Worm (Caenorhabditis elegans) whole organism, dauer: ENCODE data around the gene atg-3.
"Not testable (repeated sequence)": the region's sequence is repeated elsewhere in the genome, so short reads cannot be mapped to it uniquely, and the experiment has no call there.

Source experiments
- unc-62 ChIP-seq: sonication (generic microtip); optimal IDR thresholded peaks from 2 replicates; lab custom pipeline; 2017; ENCODE audit warnings: missing biosample characterization, missing genetic modification reagents, missing genetic modification characterization

The atg-3 gene

DNA sequence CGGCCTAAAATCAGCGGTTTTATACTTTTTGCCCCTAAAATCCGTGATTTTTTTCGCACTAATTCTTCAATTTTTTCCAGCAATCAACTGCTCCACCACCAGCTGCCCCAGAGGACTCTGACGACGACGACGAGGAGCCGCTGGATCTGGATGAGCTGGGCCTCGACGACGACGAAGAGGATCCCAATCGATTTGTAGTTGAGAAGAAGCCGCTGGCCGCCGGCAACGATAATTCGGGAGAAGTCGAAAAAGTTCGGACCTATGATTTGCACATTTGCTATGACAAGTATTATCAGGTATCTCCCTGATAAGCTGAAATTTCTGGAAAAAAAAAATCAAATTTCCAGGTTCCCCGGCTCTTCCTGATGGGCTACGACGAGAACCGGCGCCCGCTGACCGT is 1.5 kb downstream of the atg-3 start:
- no peak for TF ChIP-seq unc-62

DNA sequence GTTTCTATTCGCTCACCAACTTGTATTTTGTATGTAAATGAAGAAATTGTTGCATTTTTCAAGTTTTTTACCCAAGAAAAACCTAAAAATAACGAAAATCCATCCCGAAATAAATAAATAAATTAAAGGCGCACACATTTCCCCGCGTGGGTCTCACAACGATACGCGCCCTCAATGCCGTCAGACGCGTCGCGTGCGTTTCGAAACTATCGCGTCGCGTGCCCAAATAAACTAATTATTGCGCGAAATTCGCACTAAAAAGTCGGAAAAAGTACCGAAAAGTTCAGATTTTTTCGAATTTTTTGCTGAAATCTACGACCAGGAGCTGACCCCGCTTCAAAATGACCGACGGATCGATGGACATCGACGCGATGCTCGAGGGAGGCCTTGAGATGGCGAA is 2.1 kb downstream of the atg-3 start, which contains the start of gene rbm-39:
Gene rbm-39, plus strand, starts transcription at position 178 of the 400 bp plus-strand sequence.
- TF ChIP-seq unc-62: no peak

DNA sequence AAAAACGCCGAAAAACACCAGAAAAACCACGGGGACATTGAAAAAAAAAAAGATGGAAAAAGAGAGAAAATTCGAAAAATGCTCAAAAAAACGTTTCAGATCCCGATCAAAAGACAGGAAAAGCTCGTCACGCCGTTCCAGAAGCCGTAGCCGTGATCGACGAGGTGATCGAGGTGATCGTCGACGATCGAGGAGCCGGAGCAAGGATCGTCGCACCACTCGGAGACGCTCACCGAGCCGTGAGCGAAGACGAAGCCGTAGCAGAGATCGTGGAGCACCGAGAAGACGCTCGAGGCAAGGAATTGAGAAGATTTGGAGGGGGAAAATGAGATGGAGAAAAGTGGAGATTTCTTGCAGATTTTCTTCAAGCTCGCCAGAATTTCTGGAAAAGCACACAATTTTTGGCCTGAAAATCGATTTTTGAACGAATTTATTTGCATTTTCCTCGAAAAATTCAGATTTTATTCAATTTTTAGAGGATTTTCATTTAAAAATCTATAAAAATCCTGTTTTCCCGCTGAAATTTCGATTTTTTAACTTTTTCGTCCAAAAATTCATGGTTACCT is 3.0 kb downstream of the atg-3 start:
- no peak for TF ChIP-seq unc-62

DNA sequence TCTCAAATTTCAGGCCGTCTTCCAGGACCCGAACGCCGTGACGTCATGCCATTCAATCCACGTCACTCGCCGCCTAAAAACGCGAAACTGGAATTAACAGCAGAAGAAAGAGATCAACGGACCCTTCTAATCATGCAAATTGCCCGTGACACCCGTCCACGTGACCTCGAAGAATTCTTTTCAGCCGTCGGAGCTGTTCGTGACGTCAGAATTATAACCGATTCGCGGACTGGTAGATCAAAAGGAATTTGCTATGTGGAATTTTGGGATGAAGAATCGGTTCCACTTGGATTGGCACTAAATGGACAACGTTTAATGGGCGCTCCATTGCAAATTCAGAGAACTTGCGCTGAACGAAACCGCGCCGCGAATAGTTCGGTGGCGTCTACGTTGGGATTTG is 5.1 kb downstream of the atg-3 start:
- no peak for TF ChIP-seq unc-62

DNA sequence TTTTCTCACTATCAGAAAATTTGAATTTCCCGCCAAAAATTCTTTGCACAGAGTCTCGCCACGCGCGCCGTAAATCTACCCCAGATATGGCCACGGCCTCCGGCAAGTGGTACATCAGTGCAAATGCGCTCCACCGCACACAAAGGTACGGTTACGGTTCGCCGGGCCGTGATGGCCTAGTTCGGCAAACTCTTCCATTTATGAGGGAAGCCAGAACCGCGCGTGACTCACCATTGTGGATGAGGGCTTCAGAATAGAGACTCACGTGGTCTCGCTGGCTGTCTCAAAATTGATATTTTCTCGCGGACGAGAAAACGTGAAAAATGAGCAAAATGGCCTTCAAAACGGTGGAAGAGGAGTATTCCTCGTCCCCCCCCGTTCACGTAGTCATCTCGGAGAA is 9.5 kb downstream of the atg-3 start:
- no peak for TF ChIP-seq unc-62

DNA sequence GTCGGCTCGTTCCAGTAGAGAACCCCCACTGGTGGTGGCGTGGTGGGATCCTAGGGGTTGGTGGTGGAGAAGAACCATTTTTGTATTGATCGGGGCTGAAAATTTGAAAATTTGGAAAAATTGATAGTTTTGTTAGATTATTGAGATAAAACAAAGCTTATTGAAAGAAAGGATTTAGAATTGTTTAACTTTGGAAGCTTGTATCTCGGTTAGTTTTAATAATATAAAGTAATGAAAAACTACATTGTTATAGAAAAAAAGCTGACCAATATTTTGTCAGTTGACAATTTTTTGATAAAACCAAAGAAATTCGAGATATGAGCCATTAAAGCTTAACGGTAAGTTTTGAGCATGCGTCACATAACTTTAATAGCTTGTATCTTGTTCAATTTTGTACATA is 19.6 kb downstream of the atg-3 start, which contains the start of gene abhd-14:
Gene abhd-14, minus strand, starts transcription at position 101 of the 400 bp plus-strand sequence.
- no peak for TF ChIP-seq unc-62

DNA sequence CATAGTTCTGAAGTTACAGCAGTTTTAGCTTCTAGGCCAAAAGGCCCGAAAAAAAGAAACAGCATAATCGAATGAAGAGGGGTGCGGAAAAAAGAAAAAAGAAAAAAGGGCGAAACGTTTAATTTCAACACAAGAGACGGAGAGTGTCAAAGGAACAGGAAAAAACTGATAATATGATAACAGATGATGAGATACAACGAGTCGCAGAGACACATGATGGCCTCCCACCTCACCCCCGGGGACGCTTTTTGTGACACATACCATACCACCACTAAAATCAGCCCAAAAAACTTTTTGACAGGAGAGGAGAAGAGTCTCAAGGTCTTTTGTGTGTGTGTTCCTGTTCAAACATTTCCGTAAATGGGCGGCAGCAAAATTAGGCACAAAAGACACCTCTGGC is 24.8 kb downstream of the atg-3 start:
- no peak for TF ChIP-seq unc-62

DNA sequence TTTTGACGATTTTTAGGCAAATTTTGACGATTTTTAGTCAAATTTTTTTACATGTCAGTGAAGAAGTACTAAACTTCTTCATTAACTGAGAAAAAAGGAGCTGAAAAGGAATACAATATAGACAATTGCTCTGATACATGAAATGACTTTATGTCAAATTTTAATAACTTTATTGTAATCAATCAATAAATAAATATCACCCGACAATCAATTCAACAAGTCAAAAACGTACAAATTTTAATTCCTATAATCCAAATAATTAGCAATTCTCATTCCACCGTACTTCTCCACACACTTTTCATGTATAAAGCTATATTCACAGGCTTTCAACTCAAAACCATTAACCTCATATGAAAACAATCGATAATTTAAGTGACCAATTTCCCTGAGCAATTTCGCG is 28.2 kb downstream of the atg-3 start:
- TF ChIP-seq unc-62: no peak

DNA sequence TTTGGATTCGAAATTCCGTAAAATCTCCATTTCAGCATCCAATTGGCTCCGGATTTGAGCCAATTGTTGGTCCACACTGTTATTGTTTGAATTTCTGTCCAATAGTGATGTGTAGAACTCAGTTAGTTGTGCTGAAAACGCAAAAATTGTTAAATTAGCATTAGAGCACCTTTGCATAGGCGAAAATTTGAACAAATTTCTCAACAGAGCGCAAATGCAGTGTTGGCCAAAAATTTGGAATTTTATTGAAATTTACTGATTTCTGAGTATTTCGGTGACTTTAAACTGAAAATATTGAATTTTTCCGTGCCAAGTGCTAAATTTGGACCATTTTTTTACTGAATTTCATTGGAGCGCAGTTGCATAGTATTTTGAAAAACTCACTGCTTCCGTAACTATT is 30.2 kb downstream of the atg-3 start:
- TF ChIP-seq unc-62: no peak

DNA sequence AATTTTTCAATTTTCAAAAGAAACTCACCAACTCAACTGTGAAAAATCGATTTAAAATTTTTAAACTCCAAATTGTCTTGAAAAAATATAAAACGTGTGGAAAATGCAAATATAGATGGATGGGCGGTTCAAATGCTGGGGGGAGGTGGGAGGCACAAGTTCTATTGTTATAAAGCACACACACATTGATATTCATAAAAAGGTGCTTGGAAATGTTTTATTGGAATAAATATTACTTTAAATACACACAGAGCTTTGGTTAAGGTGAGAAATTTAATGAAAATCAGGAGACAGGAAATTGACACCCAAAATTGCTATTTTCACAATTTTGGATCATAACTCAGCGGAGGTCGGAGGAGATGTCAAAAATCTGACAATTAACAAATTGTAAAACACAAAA is 34.0 kb downstream of the atg-3 start, which contains the start of gene Y55F3AM.11:
Gene Y55F3AM.11, minus strand, starts transcription at position 101 of the 400 bp plus-strand sequence.
- no peak for TF ChIP-seq unc-62

DNA sequence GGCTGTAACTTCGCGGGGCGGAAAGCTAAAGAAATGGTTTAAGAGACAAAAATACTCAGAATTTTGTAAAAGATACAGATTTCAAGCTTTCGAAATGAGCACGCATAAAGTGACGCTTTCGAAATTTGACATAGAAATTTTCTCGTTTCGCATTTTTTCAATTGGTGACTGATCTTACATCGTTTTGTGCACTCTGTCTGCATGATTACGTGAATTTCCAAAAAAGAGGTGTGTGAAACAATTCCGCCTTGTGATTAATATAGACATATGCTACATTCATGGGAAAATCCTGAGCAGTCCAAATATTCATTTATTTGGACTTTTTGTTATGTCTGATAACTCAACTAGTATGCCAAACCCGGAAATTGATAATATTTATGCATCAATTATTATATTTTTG is 35.4 kb downstream of the atg-3 start, which contains the start of gene srx-12:
Gene srx-12, plus strand, starts transcription at position 301 of the 400 bp plus-strand sequence.
- no peak for TF ChIP-seq unc-62

DNA sequence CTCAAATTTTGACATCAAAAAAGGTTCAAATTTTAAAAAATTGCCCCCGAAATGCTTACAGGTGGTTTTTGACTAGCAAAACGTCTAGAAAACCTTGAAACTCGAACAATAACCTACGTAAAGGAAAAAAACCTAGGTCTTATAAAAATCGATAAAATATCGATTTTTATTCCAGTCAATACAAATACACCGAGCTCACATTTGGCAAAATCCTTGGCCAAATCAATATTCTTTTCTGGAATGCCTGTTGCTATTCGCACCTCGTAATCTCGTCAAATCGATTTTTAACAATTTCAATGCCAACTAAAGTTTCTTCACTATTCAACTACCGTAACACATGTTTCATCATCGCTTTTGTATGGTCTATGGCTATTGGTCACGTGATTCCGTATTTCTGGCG is 36.7 kb downstream of the atg-3 start:
- TF ChIP-seq unc-62: no peak

DNA sequence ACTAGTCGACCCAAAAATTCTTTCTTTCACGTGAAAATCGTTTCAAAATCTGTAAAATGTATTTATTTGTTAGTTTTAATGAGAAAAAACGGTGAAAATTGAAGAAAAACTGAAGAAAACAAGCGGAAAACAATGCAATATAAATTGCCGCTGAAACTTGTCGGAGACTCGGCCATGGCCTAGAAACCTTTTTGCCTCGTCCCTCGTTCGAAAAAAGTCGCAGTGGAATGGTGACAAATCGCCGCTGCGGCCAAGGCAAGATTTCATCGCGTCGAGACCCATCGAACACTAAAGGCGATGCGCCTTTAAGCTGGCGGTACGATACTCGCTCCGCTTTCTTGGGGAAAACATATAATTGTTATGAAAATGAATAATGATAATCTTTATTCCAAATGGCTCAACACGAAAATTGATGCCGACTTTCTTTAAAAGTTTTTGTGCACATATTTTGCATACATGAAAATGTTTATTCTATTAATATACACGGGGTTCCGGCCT is 41.4 kb downstream of the atg-3 start, which contains the start of gene Y55F3AM.21:
Gene Y55F3AM.21, minus strand, starts transcription at position 51 of the 498 bp plus-strand sequence.
- TF ChIP-seq unc-62: not testable (repeated sequence)

DNA sequence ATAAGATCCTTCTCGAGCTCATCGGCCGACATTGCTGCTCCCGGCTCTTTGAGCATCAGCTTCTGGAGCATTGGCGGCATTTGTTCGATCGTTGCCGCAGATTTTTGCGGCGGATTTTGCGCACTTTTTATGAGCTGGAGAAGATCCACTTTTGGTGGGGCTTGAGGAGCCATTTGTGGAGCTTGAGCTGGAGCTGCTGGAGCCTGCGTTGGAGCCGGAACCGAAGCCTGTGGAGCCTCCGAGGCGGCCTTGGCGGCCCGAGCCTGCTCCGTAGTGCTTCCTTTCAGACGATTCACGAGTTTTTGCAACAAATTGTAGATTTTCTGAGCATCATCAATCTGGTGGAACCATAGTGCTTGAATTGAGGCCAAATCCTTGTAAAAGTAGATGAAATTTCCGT is 43.7 kb downstream of the atg-3 start:
- TF ChIP-seq unc-62: no peak

DNA sequence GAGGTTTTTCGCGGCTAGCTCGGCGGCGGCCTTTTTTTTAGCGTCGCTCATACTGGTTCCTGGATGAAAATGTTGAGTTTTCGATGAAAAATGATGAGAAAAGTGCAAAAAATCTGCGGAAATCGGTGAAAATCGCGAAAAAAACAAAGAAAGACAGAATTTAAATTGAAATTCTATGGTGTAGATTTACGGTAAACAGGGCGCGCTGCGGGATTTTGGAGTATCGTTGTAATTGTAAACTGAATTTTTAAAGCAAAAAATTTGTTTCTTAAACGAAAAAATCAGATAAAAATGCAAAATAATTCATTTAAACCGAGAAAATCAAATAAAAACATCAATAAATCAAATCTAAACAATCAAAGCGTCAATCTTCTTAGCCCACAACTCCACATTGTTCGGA is 44.4 kb downstream of the atg-3 start, which contains the start of gene dcap-1:
Gene dcap-1, minus strand, starts transcription at position 59 of the 400 bp plus-strand sequence.
- TF ChIP-seq unc-62: no peak

DNA sequence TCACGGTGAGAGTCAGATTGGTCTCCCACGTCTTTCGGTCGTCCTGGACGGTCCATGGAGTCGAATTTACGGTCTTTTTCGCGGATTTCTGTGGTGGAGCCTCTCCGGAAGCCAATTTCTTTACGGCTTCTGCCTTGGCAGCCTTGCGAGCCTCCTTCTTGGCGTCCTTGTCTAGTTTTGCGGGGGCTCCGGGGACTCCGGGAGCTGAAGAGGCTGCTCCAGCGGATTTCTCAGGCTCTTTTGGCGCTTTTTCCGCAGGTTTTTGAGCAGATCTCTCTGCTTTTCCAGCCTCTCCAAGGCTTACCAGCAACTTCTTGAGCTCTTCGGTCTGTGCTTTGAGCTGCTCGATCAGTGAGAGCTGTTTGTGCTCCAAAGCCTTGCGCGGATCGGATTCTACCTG is 45.4 kb downstream of the atg-3 start:
- TF ChIP-seq unc-62: no peak

DNA sequence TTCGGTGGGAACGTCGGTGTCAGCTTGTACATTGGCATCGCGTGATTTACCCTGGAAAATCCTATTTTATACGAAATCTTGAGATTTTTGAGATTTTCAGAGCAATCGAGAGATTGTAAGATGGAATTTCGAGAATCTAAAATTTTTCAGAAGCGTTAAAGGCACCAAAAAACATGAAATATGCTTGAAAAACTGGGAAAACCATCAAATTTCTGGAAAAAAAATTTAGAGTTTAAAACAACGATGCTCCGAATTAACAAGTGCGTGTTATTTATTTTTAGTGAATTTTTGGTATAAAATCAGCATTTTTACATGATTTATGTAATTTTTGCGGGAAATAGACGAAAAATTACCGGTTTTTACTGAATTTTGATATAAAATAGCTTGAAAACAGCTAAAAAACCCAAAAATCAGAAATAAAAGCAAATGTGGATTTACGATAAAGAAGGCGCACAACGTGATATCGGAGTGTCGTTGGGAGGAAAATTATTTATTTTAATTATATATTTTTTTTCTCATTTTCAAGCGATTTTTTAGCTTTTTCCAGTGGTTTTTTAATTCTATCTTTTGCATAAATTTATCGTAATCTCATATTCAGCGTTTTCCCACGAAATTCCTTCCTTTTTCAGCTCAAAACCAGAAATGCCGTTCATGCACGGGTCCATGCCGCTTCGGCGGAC is 46.1 kb downstream of the atg-3 start, which contains the start of the genes Y55F3AM.13 and mrps-25:
Gene Y55F3AM.13, minus strand, starts transcription at position 51 of the 680 bp plus-strand sequence.
Gene mrps-25, plus strand, starts transcription at position 630 of the 680 bp plus-strand sequence.
- TF ChIP-seq unc-62: no peak

DNA sequence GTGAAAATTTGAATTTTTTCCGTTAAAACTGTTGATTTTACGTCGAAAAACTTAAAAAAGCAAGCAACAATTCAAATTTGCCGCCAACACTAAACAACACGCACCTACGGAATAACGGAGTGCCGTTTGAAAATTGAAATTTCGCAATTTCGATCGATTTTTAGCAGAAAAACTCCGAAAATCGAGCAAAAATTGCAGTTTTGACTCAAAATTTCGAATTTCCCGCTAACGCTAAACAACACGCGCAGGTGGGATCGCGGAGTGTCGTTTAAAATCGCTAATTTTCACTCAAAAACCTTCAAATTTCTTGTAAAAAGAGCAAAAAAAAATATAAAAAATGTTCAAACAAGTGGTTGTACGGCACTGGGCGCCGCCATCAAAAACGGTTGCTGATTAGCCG is 48.2 kb downstream of the atg-3 start:
- TF ChIP-seq unc-62: no peak
